Fruit fly (Drosophila melanogaster) whole organism: ENCODE data around the gene CG2611.

Experiments used
- CG8478 ChIP-seq: fragments of >200 bp; optimal IDR thresholded peaks from 2 replicates; lab custom pipeline; 2018; ENCODE audit warnings: inconsistent platforms
- Dll ChIP-seq: fragments of >200 bp; optimal IDR thresholded peaks from 2 replicates; lab custom pipeline; 2017
- EcR ChIP-seq, 2 experiments: fragments of >200 bp; optimal IDR thresholded peaks; 2 replicates each; lab custom pipeline; 2017; ENCODE audit warnings: missing biosample characterization in 2 of 2, missing genetic modification characterization in 2 of 2, missing genetic modification reagents in 2 of 2
- pan ChIP-seq: fragments of >200 bp; optimal IDR thresholded peaks from 2 replicates; lab custom pipeline; 2017
- psq ChIP-seq: fragments of >200 bp; optimal IDR thresholded peaks from 2 replicates; lab custom pipeline; 2017

dm6 chr2L:20604096-20604495, 45.9 kb upstream of the CG2611 start, which contains the start of gene CG31677:
- no peak for TF ChIP-seq psq
- TF ChIP-seq Dll (lab: Kevin White, UChicago), result no peak
- no peak for TF ChIP-seq EcR (GFP tag; optimal IDR thresholded peaks at IDR 0.05; lab: Kevin White, UChicago)
- no peak for TF ChIP-seq pan (lab: Kevin White, UChicago)
- no peak for TF ChIP-seq CG8478 (lab: Kevin White, UChicago)
